Worm (Caenorhabditis elegans): ENCODE data around the gene fat-1.

- TF ChIP-seq nfya-1 (tag; optimal IDR thresholded peaks at IDR 0.05; ENCODE audit: insufficient read depth), result no peak
- no peak for TF ChIP-seq tbx-2 (tag; optimal IDR thresholded peaks at IDR 0.05)
- no peak for TF ChIP-seq ama-1 (optimal IDR thresholded peaks at IDR 0.05)
- no peak for TF ChIP-seq elt-3 (tag; optimal IDR thresholded peaks at IDR 0.05)
- no peak for TF ChIP-seq nhr-12 (tag; optimal IDR thresholded peaks at IDR 0.05)
These were observed 15.3 kb upstream of the fat-1 start, which contains the start of gene kdp-1 for ce11 chrIV:13300109-13300508.
